Worm (Caenorhabditis elegans): ENCODE results near the gene T05C7.9.
"Not testable (repeated sequence)": the region's sequence is repeated elsewhere in the genome, so short reads cannot be mapped to it uniquely, and the experiment has no call there.

T05C7.9 gene

ce11 chrIV:109307-109706, 30.2 kb downstream of the T05C7.9 start, which contains the start of gene B0545.4:
TSS of gene B0545.4 (minus strand) at chrIV:109407.
- TF ChIP-seq ceh-9 (tag; optimal IDR thresholded peaks at IDR 0.05) = no peak
- no peak for TF ChIP-seq ceh-18 (tag; optimal IDR thresholded peaks at IDR 0.05)
- no peak for TF ChIP-seq lin-11 (tag; optimal IDR thresholded peaks at IDR 0.05)
- no peak for TF ChIP-seq ceh-31 (tag; optimal IDR thresholded peaks at IDR 0.05)
- TF ChIP-seq unc-55 (GFP tag; optimal IDR thresholded peaks at IDR 0.05) = no peak
- no peak for TF ChIP-seq ztf-16 (tag; optimal IDR thresholded peaks at IDR 0.05)
- TF ChIP-seq npax-4 (tag; optimal IDR thresholded peaks at IDR 0.05) = no peak
- no peak for TF ChIP-seq unc-3 (GFP tag; conservative IDR thresholded peaks at IDR 0.05)
- TF ChIP-seq unc-3 (tag; optimal IDR thresholded peaks at IDR 0.05) = no peak
- no peak for TF ChIP-seq che-1 (tag; optimal IDR thresholded peaks at IDR 0.05)
- TF ChIP-seq ama-1 (optimal IDR thresholded peaks at IDR 0.05) = no peak
- no peak for TF ChIP-seq C08G9.2 (tag; optimal IDR thresholded peaks at IDR 0.05)
- TF ChIP-seq K09A11.1 (tag; optimal IDR thresholded peaks at IDR 0.05; ENCODE audit: insufficient read depth) = no peak
- no peak for TF ChIP-seq F13H6.1 (tag; optimal IDR thresholded peaks at IDR 0.05)
- TF ChIP-seq ceh-6 (GFP tag; optimal IDR thresholded peaks at IDR 0.05) = no peak
- no peak for TF ChIP-seq nhr-232 (tag; optimal IDR thresholded peaks at IDR 0.05)
- TF ChIP-seq pax-1 (tag; optimal IDR thresholded peaks at IDR 0.05) = no peak
- TF ChIP-seq ets-4 (tag; optimal IDR thresholded peaks at IDR 0.05) = no peak
- TF ChIP-seq ceh-22 (tag; optimal IDR thresholded peaks at IDR 0.05) = no peak

DNA sequence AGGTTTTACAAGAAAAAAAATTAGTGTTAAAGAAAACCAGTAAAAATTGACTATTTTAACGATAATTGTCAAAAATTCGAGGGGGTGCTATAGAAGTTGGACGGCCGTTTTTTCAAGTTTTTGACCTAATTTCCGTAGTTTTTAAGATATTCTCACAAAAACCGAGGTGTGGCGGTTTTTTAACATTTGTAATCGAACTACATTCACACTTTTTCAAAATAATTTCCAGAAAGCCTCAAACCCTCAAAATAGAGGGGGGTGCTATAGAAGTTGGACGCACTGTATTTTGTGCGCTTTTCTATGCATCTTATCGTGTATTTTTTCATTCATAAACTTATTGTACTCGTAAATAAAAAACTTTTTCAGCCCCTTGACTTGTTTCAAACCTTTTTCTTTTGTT, 32.3 kb downstream of the T05C7.9 start, which contains the start of gene F29C4.4:
TSS of gene F29C4.4 (plus strand) at position 301 of the 400 bp plus-strand sequence.
- not testable (repeated sequence) for TF ChIP-seq fkh-6, pqm-1, Y22D7AL.16 (tag; optimal IDR thresholded peaks at IDR 0.05)

ce11 chrIV:118786-119185, 39.7 kb downstream of the T05C7.9 start:
- TF ChIP-seq dmd-4 (tag; optimal IDR thresholded peaks at IDR 0.05; ENCODE audit: borderline replicate concordance) (no peak), syd-9 (tag; optimal IDR thresholded peaks at IDR 0.05) (no peak), tbx-7 (tag; optimal IDR thresholded peaks at IDR 0.05) (no peak), ceh-34 (tag; optimal IDR thresholded peaks at IDR 0.05) (no peak), T23F11.4 (GFP tag; optimal IDR thresholded peaks at IDR 0.05) (no peak)

ce11 chrIV:119792-120191, 40.7 kb downstream of the T05C7.9 start:
- no peak for TF ChIP-seq hlh-6 (tag; optimal IDR thresholded peaks at IDR 0.05)
- TF ChIP-seq tbx-7 (tag; optimal IDR thresholded peaks at IDR 0.05) = no peak
- TF ChIP-seq tbx-2 (tag; optimal IDR thresholded peaks at IDR 0.05) = no peak
- TF ChIP-seq unc-42 (tag; optimal IDR thresholded peaks at IDR 0.05) = no peak
- TF ChIP-seq ceh-31 (tag; optimal IDR thresholded peaks at IDR 0.05) = no peak
- no peak for TF ChIP-seq fkh-10 (GFP tag; optimal IDR thresholded peaks at IDR 0.05)
- no peak for TF ChIP-seq elt-2 (tag; optimal IDR thresholded peaks at IDR 0.05)
- no peak for TF ChIP-seq T23F11.4 (GFP tag; optimal IDR thresholded peaks at IDR 0.05)
- TF ChIP-seq sox-4 (tag; optimal IDR thresholded peaks at IDR 0.05) = no peak
- TF ChIP-seq npax-4 (tag; optimal IDR thresholded peaks at IDR 0.05) = no peak
- no peak for TF ChIP-seq nhr-232 (tag; optimal IDR thresholded peaks at IDR 0.05)
- no peak for TF ChIP-seq unc-3 (GFP tag; conservative IDR thresholded peaks at IDR 0.05)
- no peak for TF ChIP-seq unc-3 (tag; optimal IDR thresholded peaks at IDR 0.05)
- TF ChIP-seq ztf-16 (tag; optimal IDR thresholded peaks at IDR 0.05) = no peak
- TF ChIP-seq pqm-1 (tag; optimal IDR thresholded peaks at IDR 0.05) = no peak
- TF ChIP-seq odd-2 (tag; optimal IDR thresholded peaks at IDR 0.05) = no peak

DNA sequence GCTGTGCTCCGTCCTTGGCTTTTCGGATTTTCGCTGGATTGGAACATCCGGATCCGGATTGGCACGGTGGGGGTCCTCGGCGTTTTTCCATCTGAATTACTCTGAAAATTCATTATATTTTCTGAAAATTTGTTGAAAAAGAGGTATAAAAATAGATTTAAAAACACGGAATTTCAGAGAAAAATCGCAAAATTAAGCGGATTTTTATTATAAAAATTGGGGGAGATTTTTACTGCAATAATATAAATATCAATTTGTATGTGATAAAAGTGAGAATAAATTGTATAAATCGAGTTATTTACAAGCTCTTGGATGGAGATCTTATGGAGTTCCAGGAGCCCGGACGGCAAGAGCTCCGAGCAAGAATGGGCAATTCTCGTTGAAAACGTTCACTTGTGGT, 42.5 kb downstream of the T05C7.9 start, which contains the start of gene tut-1:
TSS of gene tut-1 (minus strand) at position 101 of the 400 bp plus-strand sequence.
- TF ChIP-seq ceh-18 (tag; optimal IDR thresholded peaks at IDR 0.05) = no peak
- no peak for TF ChIP-seq fkh-10 (GFP tag; optimal IDR thresholded peaks at IDR 0.05)
- TF ChIP-seq ceh-2 (tag; optimal IDR thresholded peaks at IDR 0.05) = no peak
- no peak for TF ChIP-seq Y22D7AL.16 (tag; optimal IDR thresholded peaks at IDR 0.05)
- TF ChIP-seq eyg-1 (tag; optimal IDR thresholded peaks at IDR 0.05) = no peak
- no peak for TF ChIP-seq fax-1 (tag; optimal IDR thresholded peaks at IDR 0.05)
- no peak for TF ChIP-seq ceh-6 (GFP tag; optimal IDR thresholded peaks at IDR 0.05)
- no peak for TF ChIP-seq hlh-30 (tag; optimal IDR thresholded peaks at IDR 0.05; ENCODE audit: insufficient read depth)
- no peak for TF ChIP-seq ttx-3 (tag; optimal IDR thresholded peaks at IDR 0.05)
- TF ChIP-seq ceh-48 (tag; optimal IDR thresholded peaks at IDR 0.05) = no peak
- no peak for TF ChIP-seq rnt-1 (tag; optimal IDR thresholded peaks at IDR 0.05)
